Fruit fly (Drosophila melanogaster) Kc167 (cell line): ENCODE results near the gene Argp.

ENCODE experiments used
- Myc ChIP-seq: fragments of >200 bp; optimal IDR thresholded peaks from 2 replicates; lab custom pipeline; 2017; ENCODE audit warnings: missing external identifiers
- Sin3A ChIP-seq: fragments of >200 bp; optimal IDR thresholded peaks from 2 replicates; lab custom pipeline; 2018; ENCODE audit warnings: missing external identifiers
- h ChIP-seq: fragments of >200 bp; optimal IDR thresholded peaks from 3 replicates; lab custom pipeline; 2018; ENCODE audit warnings: missing external identifiers
- insv ChIP-seq: fragments of >200 bp; optimal IDR thresholded peaks from 3 replicates; lab custom pipeline; 2018; ENCODE audit warnings: missing external identifiers
- psq ChIP-seq: fragments of >200 bp; optimal IDR thresholded peaks from 2 replicates; lab custom pipeline; 2017; ENCODE audit warnings: missing external identifiers
- ttk ChIP-seq: sonication (Bioruptor generic); optimal IDR thresholded peaks from 2 replicates; lab custom pipeline; 2017; ENCODE audit warnings: missing external identifiers

The Argp gene

dm6 chr3R:13699350-13699749 is 10.4 kb downstream of the Argp start:
- TF ChIP-seq psq (no peak), Myc (no peak), Sin3A (lab: Kevin White, UChicago) (no peak), ttk (lab: Kevin White, UChicago) (no peak), h (lab: Kevin White, UChicago) (no peak), insv (no peak)

dm6 chr3R:13693753-13694152 is 16.0 kb downstream of the Argp start, which contains the start of gene CG14367:
TSS of gene CG14367 (plus strand) at chr3R:13694053.
- no peak for TF ChIP-seq psq
- TF ChIP-seq h (lab: Kevin White, UChicago), result no peak
- TF ChIP-seq insv, result no peak
- TF ChIP-seq Sin3A (lab: Kevin White, UChicago), result no peak
- TF ChIP-seq ttk (lab: Kevin White, UChicago), result no peak
- no peak for TF ChIP-seq Myc

dm6 chr3R:13686371-13687211 is 23.1 kb downstream of the Argp start, which contains the start of gene omd:
TSS of gene omd (minus strand) at chr3R:13687210.
- TF ChIP-seq Sin3A (lab: Kevin White, UChicago), result no peak

dm6 chr3R:13685969-13686368 is 23.8 kb downstream of the Argp start:
- TF ChIP-seq h (lab: Kevin White, UChicago), result no peak
- no peak for TF ChIP-seq ttk (lab: Kevin White, UChicago)
- no peak for TF ChIP-seq insv
- no peak for TF ChIP-seq psq
- TF ChIP-seq Myc, result no peak
- TF ChIP-seq Sin3A (lab: Kevin White, UChicago), result no peak

dm6 chr3R:13684569-13685402 is 25.0 kb downstream of the Argp start:
- TF ChIP-seq Sin3A (lab: Kevin White, UChicago) (no peak), psq (peak; percentile 47), ttk (lab: Kevin White, UChicago) (no peak)

- no peak for TF ChIP-seq Sin3A (lab: Kevin White, UChicago)
- TF ChIP-seq Myc, result no peak
- no peak for TF ChIP-seq h (lab: Kevin White, UChicago)
- TF ChIP-seq psq, result peak; percentile 32
- no peak for TF ChIP-seq ttk (lab: Kevin White, UChicago)
These were observed 25.8 kb downstream of the Argp start, which contains the start of gene flfl for dm6 chr3R:13683624-13684568. TSS of gene flfl (plus strand) at chr3R:13683921.

dm6 chr3R:13682994-13683623 is 26.6 kb downstream of the Argp start:
- TF ChIP-seq Myc, result no peak
- no peak for TF ChIP-seq h (lab: Kevin White, UChicago)
- no peak for TF ChIP-seq Sin3A (lab: Kevin White, UChicago)
- TF ChIP-seq psq, result no peak
- no peak for TF ChIP-seq ttk (lab: Kevin White, UChicago)
- TF ChIP-seq insv, result no peak

- no peak for TF ChIP-seq insv
- no peak for TF ChIP-seq psq
- no peak for TF ChIP-seq h (lab: Kevin White, UChicago)
- TF ChIP-seq Sin3A (lab: Kevin White, UChicago), result no peak
- TF ChIP-seq Myc, result no peak
- no peak for TF ChIP-seq ttk (lab: Kevin White, UChicago)
These were observed 33.3 kb downstream of the Argp start, which contains the start of the genes Lkb1 and CG9588 for dm6 chr3R:13676137-13677086. TSS of gene Lkb1 (plus strand) at chr3R:13676549. TSS of gene CG9588 (minus strand) at chr3R:13676681.

- TF ChIP-seq h (lab: Kevin White, UChicago) (no peak), Myc (no peak), Sin3A (lab: Kevin White, UChicago) (no peak), psq (no peak), insv (no peak), ttk (lab: Kevin White, UChicago) (no peak)
These were observed 35.2 kb downstream of the Argp start, which contains the start of gene Task6 for dm6 chr3R:13674492-13675033. TSS of gene Task6 (minus strand) at chr3R:13674542.

dm6 chr3R:13672898-13673297 is 36.8 kb downstream of the Argp start:
- TF ChIP-seq Myc (no peak), psq (no peak), Sin3A (lab: Kevin White, UChicago) (no peak), insv (no peak), h (lab: Kevin White, UChicago) (no peak), ttk (lab: Kevin White, UChicago) (no peak)
